Worm (Caenorhabditis elegans) whole organism, young adult: ENCODE data around the gene epg-4.

Source experiments
- C06A6.2 ChIP-seq: fragments of 200-800 bp; sonication (Bioruptor generic); conservative IDR thresholded peaks from 2 replicates; pipeline ENCODE4 v1.3.6; 2022; ENCODE audit warnings: missing genetic modification characterization, missing compliant biosample characterization
- D2030.7 ChIP-seq: fragments of 200-800 bp; sonication (Bioruptor generic); IDR thresholded peaks from 2 replicates; pipeline ENCODE4 v1.3.6; 2022; ENCODE audit warnings: missing genetic modification reagents, missing genetic modification characterization, missing compliant biosample characterization
- F33H1.4 ChIP-seq: fragments of 200-800 bp; sonication (Bioruptor generic); IDR thresholded peaks from 2 replicates; pipeline ENCODE4 v1.3.6; 2022; ENCODE audit warnings: missing genetic modification reagents, missing genetic modification characterization, missing compliant biosample characterization
- F37B4.10 ChIP-seq: fragments of 200-800 bp; sonication (Bioruptor generic); IDR thresholded peaks from 2 replicates; pipeline ENCODE4 v1.3.6; 2022; ENCODE audit warnings: missing genetic modification characterization, missing compliant biosample characterization
- F49E8.2 ChIP-seq: sonication (generic microtip); optimal IDR thresholded peaks from 3 replicates; lab custom pipeline; 2017; ENCODE audit warnings: missing genetic modification characterization, mild to moderate bottlenecking, missing compliant biosample characterization, antibody characterized with exemption, moderate library complexity; ENCODE audit not compliant: insufficient read depth
- F55B11.4 ChIP-seq: sonication (generic microtip); optimal IDR thresholded peaks from 2 replicates; lab custom pipeline; 2016; ENCODE audit warnings: missing compliant biosample characterization, missing genetic modification characterization, borderline replicate concordance; ENCODE audit not compliant: insufficient read depth
- F57A8.1 ChIP-seq: fragments of 200-800 bp; sonication (Bioruptor generic); optimal IDR thresholded peaks from 2 replicates; lab custom pipeline; 2018; ENCODE audit warnings: mild to moderate bottlenecking, missing genetic modification characterization, moderate library complexity, missing compliant biosample characterization
- K11D2.4 ChIP-seq: fragments of 200-800 bp; sonication (Bioruptor generic); IDR thresholded peaks from 2 replicates; pipeline ENCODE4 v1.3.6; 2022; ENCODE audit warnings: missing genetic modification reagents, missing genetic modification characterization, missing compliant biosample characterization
- Y67H2A.10 ChIP-seq: fragments of 200-800 bp; sonication (Bioruptor generic); conservative IDR thresholded peaks from 2 replicates; pipeline ENCODE4 v1.3.6; 2022; ENCODE audit warnings: missing genetic modification reagents, missing genetic modification characterization, missing compliant biosample characterization
- ZK185.1 ChIP-seq: sonication (generic microtip); optimal IDR thresholded peaks from 2 replicates; lab custom pipeline; 2016; ENCODE audit warnings: mild to moderate bottlenecking, missing genetic modification characterization, missing compliant biosample characterization; ENCODE audit not compliant: poor library complexity, severe bottlenecking
- akir-1 ChIP-seq: fragments of 200-800 bp; sonication (Bioruptor generic); optimal IDR thresholded peaks from 2 replicates; lab custom pipeline; 2018; ENCODE audit warnings: mild to moderate bottlenecking, missing genetic modification characterization, moderate library complexity, missing compliant biosample characterization
- ccch-3 ChIP-seq: fragments of 200-800 bp; sonication (Bioruptor generic); optimal IDR thresholded peaks from 2 replicates; lab custom pipeline; 2018; ENCODE audit warnings: mild to moderate bottlenecking, missing genetic modification characterization, missing compliant biosample characterization
- ceh-27 ChIP-seq: fragments of 200-800 bp; sonication (Bioruptor generic); optimal IDR thresholded peaks from 2 replicates; lab custom pipeline; 2018; ENCODE audit warnings: mild to moderate bottlenecking, missing genetic modification characterization, moderate library complexity, missing compliant biosample characterization
- dpl-1 ChIP-seq: fragments of 150-350 bp; optimal IDR thresholded peaks from 2 replicates; lab custom pipeline; 2014; ENCODE audit warnings: missing biosample characterization, missing genetic modification reagents, missing genetic modification characterization
- efl-1 ChIP-seq: fragments of 150-350 bp; optimal IDR thresholded peaks from 2 replicates; lab custom pipeline; 2014; ENCODE audit warnings: missing biosample characterization, missing genetic modification reagents, missing genetic modification characterization
- egl-44 ChIP-seq: fragments of 200-800 bp; sonication (Bioruptor generic); IDR thresholded peaks from 2 replicates; pipeline ENCODE4 v1.3.6; 2022; ENCODE audit warnings: missing genetic modification reagents, missing genetic modification characterization, missing compliant biosample characterization
- ekl-4 ChIP-seq: fragments of 200-800 bp; sonication (Bioruptor generic); IDR thresholded peaks from 2 replicates; pipeline ENCODE4 v1.3.6; 2022; ENCODE audit warnings: missing genetic modification reagents, missing genetic modification characterization, missing compliant biosample characterization
- hlh-26 ChIP-seq: fragments of 200-800 bp; sonication (Bioruptor generic); conservative IDR thresholded peaks from 2 replicates; pipeline ENCODE4 v1.3.6; 2022; ENCODE audit warnings: missing genetic modification reagents, missing genetic modification characterization, missing compliant biosample characterization
- hrde-1 ChIP-seq: sonication (generic microtip); optimal IDR thresholded peaks from 2 replicates; lab custom pipeline; 2016; ENCODE audit warnings: missing genetic modification characterization, mild to moderate bottlenecking, missing compliant biosample characterization, moderate library complexity, missing genotype, missing genetic modification reagents, borderline replicate concordance
- hsf-1 ChIP-seq: fragments of 200-800 bp; sonication (Bioruptor generic); IDR thresholded peaks from 2 replicates; pipeline ENCODE4 v1.3.6; 2022; ENCODE audit warnings: missing genetic modification reagents, missing genetic modification characterization, missing compliant biosample characterization
- let-526 ChIP-seq: fragments of 200-800 bp; sonication (Bioruptor generic); IDR thresholded peaks from 2 replicates; pipeline ENCODE4 v1.3.6; 2022; ENCODE audit warnings: missing genetic modification reagents, missing genetic modification characterization, missing compliant biosample characterization
- lin-26 ChIP-seq: fragments of 200-800 bp; sonication (Bioruptor generic); IDR thresholded peaks from 2 replicates; pipeline ENCODE4 v1.3.6; 2022; ENCODE audit warnings: missing genetic modification reagents, missing genetic modification characterization, missing compliant biosample characterization
- lin-35 ChIP-seq, 3 experiments: fragments of 150-350 bp in 2 of 3; sonication (generic microtip) in 1 of 3; optimal IDR thresholded peaks; 2 replicates each; lab custom pipeline; 2014 to 2018; ENCODE audit warnings: missing biosample characterization in 3 of 3, missing genetic modification characterization in 3 of 3, missing genetic modification reagents in 3 of 3
- lin-54 ChIP-seq: fragments of 200-800 bp; sonication (Bioruptor generic); optimal IDR thresholded peaks from 2 replicates; lab custom pipeline; 2018; ENCODE audit warnings: mild to moderate bottlenecking, missing genetic modification characterization, missing compliant biosample characterization
- lsl-1 ChIP-seq: fragments of 200-800 bp; sonication (Bioruptor generic); optimal IDR thresholded peaks from 2 replicates; lab custom pipeline; 2018; ENCODE audit warnings: mild to moderate bottlenecking, missing genetic modification characterization, moderate library complexity, missing compliant biosample characterization
- lsy-27 ChIP-seq: sonication (generic microtip); optimal IDR thresholded peaks from 2 replicates; lab custom pipeline; 2017; ENCODE audit warnings: missing genetic modification characterization, mild to moderate bottlenecking, missing compliant biosample characterization, antibody characterized with exemption, missing genotype, borderline replicate concordance; ENCODE audit not compliant: insufficient read depth
- madf-6 ChIP-seq: fragments of 200-800 bp; sonication (Bioruptor generic); IDR thresholded peaks from 2 replicates; pipeline ENCODE4 v1.3.6; 2022; ENCODE audit warnings: missing genetic modification reagents, missing genetic modification characterization, missing compliant biosample characterization
- madf-8 ChIP-seq: fragments of 200-800 bp; sonication (Bioruptor generic); conservative IDR thresholded peaks from 2 replicates; pipeline ENCODE4 v1.3.6; 2022; ENCODE audit warnings: missing genetic modification reagents, missing genetic modification characterization, missing compliant biosample characterization
- mcd-1 ChIP-seq: fragments of 200-800 bp; sonication (Bioruptor generic); IDR thresholded peaks from 2 replicates; pipeline ENCODE4 v1.3.6; 2022; ENCODE audit warnings: missing genetic modification reagents, missing genetic modification characterization, missing compliant biosample characterization
- mxl-1 ChIP-seq: sonication (generic microtip); optimal IDR thresholded peaks from 2 replicates; lab custom pipeline; 2016; ENCODE audit warnings: missing genetic modification characterization, missing compliant biosample characterization
- nhr-179 ChIP-seq: sonication (generic microtip); optimal IDR thresholded peaks from 2 replicates; lab custom pipeline; 2016; ENCODE audit warnings: mild to moderate bottlenecking, missing genetic modification characterization, missing compliant biosample characterization
- pbrm-1 ChIP-seq: fragments of 200-800 bp; sonication (Bioruptor generic); IDR thresholded peaks from 2 replicates; pipeline ENCODE4 v1.3.6; 2022; ENCODE audit warnings: missing genetic modification reagents, missing genetic modification characterization, missing compliant biosample characterization
- rcor-1 ChIP-seq: fragments of 200-800 bp; sonication (Bioruptor generic); IDR thresholded peaks from 2 replicates; pipeline ENCODE4 v1.3.6; 2022; ENCODE audit warnings: missing genetic modification reagents, missing genetic modification characterization, missing compliant biosample characterization
- rec-8 ChIP-seq, 2 experiments: sonication (generic microtip); optimal IDR thresholded peaks; 2 replicates each; lab custom pipeline; 2016; ENCODE audit warnings: mild to moderate bottlenecking in 2 of 2, missing genetic modification characterization in 2 of 2, missing genetic modification reagents in 2 of 2, missing genotype in 2 of 2, missing biosample characterization in 1 of 2, missing compliant biosample characterization in 1 of 2, moderate library complexity in 1 of 2
- snpc-1.1 ChIP-seq: sonication (generic microtip); optimal IDR thresholded peaks from 2 replicates; lab custom pipeline; 2017; ENCODE audit warnings: missing genetic modification characterization, mild to moderate bottlenecking, missing compliant biosample characterization, antibody characterized with exemption, moderate library complexity, missing genotype, missing genetic modification reagents; ENCODE audit not compliant: insufficient read depth
- snpc-4 ChIP-seq, 5 experiments: fragments of 150-350 bp in 1 of 5; sonication (generic microtip) in 4 of 5; optimal IDR thresholded peaks; 2 replicates each; lab custom pipeline; 2014 to 2018; ENCODE audit warnings: missing genetic modification characterization in 5 of 5, missing biosample characterization in 3 of 5, antibody characterized with exemption in 2 of 5, mild to moderate bottlenecking in 2 of 5, missing compliant biosample characterization in 2 of 5, missing genotype in 2 of 5, moderate library complexity in 2 of 5, missing genetic modification reagents in 1 of 5
- somi-1 ChIP-seq: fragments of 200-800 bp; sonication (Bioruptor generic); optimal IDR thresholded peaks from 2 replicates; lab custom pipeline; 2018; ENCODE audit warnings: mild to moderate bottlenecking, missing genetic modification characterization, missing compliant biosample characterization
- sptf-2 ChIP-seq: fragments of 200-800 bp; sonication (Bioruptor generic); optimal IDR thresholded peaks from 2 replicates; lab custom pipeline; 2018; ENCODE audit warnings: mild to moderate bottlenecking, missing genetic modification characterization, missing compliant biosample characterization
- tbp1 ChIP-seq: fragments of 200-800 bp; sonication (Bioruptor generic); optimal IDR thresholded peaks from 2 replicates; lab custom pipeline; 2018; ENCODE audit warnings: mild to moderate bottlenecking, missing genetic modification characterization, missing compliant biosample characterization
- tlf-1 ChIP-seq: fragments of 200-800 bp; sonication (Bioruptor generic); optimal IDR thresholded peaks from 2 replicates; lab custom pipeline; 2018; ENCODE audit warnings: mild to moderate bottlenecking, missing genetic modification characterization, missing compliant biosample characterization
- unc-130 ChIP-seq: sonication (generic microtip); optimal IDR thresholded peaks from 2 replicates; lab custom pipeline; 2016; ENCODE audit warnings: missing genetic modification reagents, missing genetic modification characterization, missing compliant biosample characterization
- xnd-1 ChIP-seq: sonication (generic microtip); optimal IDR thresholded peaks from 2 replicates; lab custom pipeline; 2016; ENCODE audit warnings: missing genotype, missing genetic modification reagents, missing genetic modification characterization, missing compliant biosample characterization
- zfh-2 ChIP-seq: fragments of 200-800 bp; sonication (Bioruptor generic); conservative IDR thresholded peaks from 2 replicates; pipeline ENCODE4 v1.3.6; 2022; ENCODE audit warnings: missing genetic modification reagents, missing genetic modification characterization, missing compliant biosample characterization
- zim-3 ChIP-seq: sonication (generic microtip); optimal IDR thresholded peaks from 2 replicates; lab custom pipeline; 2017; ENCODE audit warnings: mild to moderate bottlenecking, missing genetic modification characterization, moderate library complexity, missing compliant biosample characterization
- ztf-18 ChIP-seq: sonication (generic microtip); optimal IDR thresholded peaks from 2 replicates; lab custom pipeline; 2016; ENCODE audit warnings: missing genotype, mild to moderate bottlenecking, missing genetic modification characterization, missing compliant biosample characterization
- ztf-26 ChIP-seq: sonication (generic microtip); optimal IDR thresholded peaks from 2 replicates; lab custom pipeline; 2017; ENCODE audit warnings: missing genetic modification characterization, missing compliant biosample characterization
- ztf-6 ChIP-seq: fragments of 200-800 bp; sonication (Bioruptor generic); IDR thresholded peaks from 2 replicates; pipeline ENCODE4 v1.3.6; 2022; ENCODE audit warnings: missing genetic modification reagents, missing genetic modification characterization, missing compliant biosample characterization

The epg-4 gene

DNA sequence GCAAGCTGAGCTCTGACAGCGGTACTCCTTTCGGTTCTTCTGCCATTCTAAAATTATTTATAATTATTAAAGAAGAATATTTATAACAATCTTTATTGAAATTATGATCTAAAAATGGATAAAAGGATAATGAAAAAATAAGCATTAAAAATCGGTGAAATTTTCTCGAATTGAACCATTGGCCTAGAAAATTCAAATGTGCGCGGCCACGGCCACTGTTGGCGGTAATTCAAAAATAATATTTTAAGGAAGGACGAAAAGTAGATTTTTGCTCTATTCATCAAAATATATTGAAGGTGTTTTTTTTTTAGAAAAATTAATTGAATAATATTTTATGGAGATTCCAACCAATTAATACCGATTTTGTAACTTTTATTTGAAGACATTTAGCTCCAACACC is 16.9 kb downstream of the epg-4 start, which contains the start of gene pfd-5:
TSS of gene pfd-5 (minus strand) at position 47 of the 400 bp plus-strand sequence.
- TF ChIP-seq D2030.7 (peak; percentile 39), lsy-27 (tag; lab: Kevin White, UChicago) (no peak), lin-35 (GFP tag; optimal IDR thresholded peaks at IDR 0.05; lab: Kevin White, UChicago) (peak in 2 of 3 experiments; percentile 32 to 93), hlh-26 (GFP tag; lab: Robert Waterston, UW) (no peak), unc-130 (GFP tag; lab: Kevin White, UChicago) (peak; percentile 66), rcor-1 (peak; percentile 60), pbrm-1 (GFP tag; lab: Robert Waterston, UW) (no peak; the same call in 1 of the 2 replicates), madf-6 (no peak), ztf-6 (no peak), F55B11.4 (tag; lab: Kevin White, UChicago) (no peak), hsf-1 (GFP tag; lab: Robert Waterston, UW) (0 out of 2 replicates have a peak, but pooled peaks have one; percentile 46), F33H1.4 (GFP tag; lab: Robert Waterston, UW) (peak; percentile 63), zfh-2 (no peak), sptf-2 (GFP tag; lab: Kevin White, UChicago) (no peak), ccch-3 (GFP tag; lab: Kevin White, UChicago) (no peak), ztf-18 (peak; percentile 11), F37B4.10 (no peak), ZK185.1 (tag; lab: Kevin White, UChicago) (peak; percentile 55), lin-54 (GFP tag; lab: Kevin White, UChicago) (peak; percentile 98), let-526 (GFP tag; lab: Robert Waterston, UW) (no peak), nhr-179 (no peak), mcd-1 (GFP tag; lab: Robert Waterston, UW) (peak; percentile 55; the same call in 1 of the 2 replicates), lsl-1 (GFP tag; lab: Kevin White, UChicago) (peak; percentile 11), ztf-26 (no peak), snpc-1.1 (tag; lab: Kevin White, UChicago) (no peak), snpc-4 (GFP tag; optimal IDR thresholded peaks at IDR 0.05; lab: Kevin White, UChicago) (no peak), snpc-4 (tag; optimal IDR thresholded peaks at IDR 0.05; lab: Kevin White, UChicago) (peak in 1 of 4 experiments; percentile 20), K11D2.4 (no peak), Y67H2A.10 (GFP tag; lab: Robert Waterston, UW) (no peak), F49E8.2 (tag; lab: Kevin White, UChicago) (no peak), tlf-1 (no peak), xnd-1 (tag; lab: Kevin White, UChicago) (no peak), akir-1 (GFP tag; lab: Kevin White, UChicago) (no peak), ekl-4 (GFP tag; lab: Robert Waterston, UW) (no peak), F57A8.1 (GFP tag; lab: Kevin White, UChicago) (no peak), madf-8 (GFP tag; lab: Robert Waterston, UW) (no peak), lin-26 (no peak), somi-1 (no peak), dpl-1 (GFP tag; lab: Kevin White, UChicago) (peak; percentile 70), egl-44 (GFP tag; lab: Robert Waterston, UW) (no peak), rec-8 (tag; optimal IDR thresholded peaks at IDR 0.05; lab: Kevin White, UChicago) (no peak), hrde-1 (tag; lab: Kevin White, UChicago) (no peak), C06A6.2 (GFP tag; lab: Robert Waterston, UW) (no peak), tbp1 (GFP tag; lab: Kevin White, UChicago) (no peak), zim-3 (tag; lab: Kevin White, UChicago) (no peak), mxl-1 (tag; lab: Kevin White, UChicago) (no peak), efl-1 (GFP tag; lab: Kevin White, UChicago) (peak; percentile 90), ceh-27 (GFP tag; lab: Kevin White, UChicago) (peak; percentile 50)
